Fruit fly (Drosophila melanogaster) whole organism, embryonic: ENCODE data around the gene GlyRS.
A peak's percentile ranks its signal among the peaks of the same experiment; 100 is the strongest.

Experiments used
- CG10462 ChIP-seq: fragments of 200-800 bp; sonication (Bioruptor generic); optimal IDR thresholded peaks from 2 replicates; lab custom pipeline; 2016; ENCODE audit warnings: missing biosample characterization, missing genetic modification characterization
- CG10959 ChIP-seq: fragments of 200-800 bp; sonication (Bioruptor generic); IDR thresholded peaks from 2 replicates; pipeline ENCODE4 v1.3.6; 2022; ENCODE audit warnings: missing biosample characterization, missing genetic modification characterization
- CG11695 ChIP-seq: fragments of 200-800 bp; sonication (Bioruptor generic); IDR thresholded peaks from 3 replicates; pipeline ENCODE4 v1.3.6; 2022; ENCODE audit warnings: missing biosample characterization, missing genetic modification characterization
- CG12071 ChIP-seq: fragments of 200-800 bp; sonication (Bioruptor generic); optimal IDR thresholded peaks from 3 replicates; lab custom pipeline; 2018; ENCODE audit warnings: missing biosample characterization, mild to moderate bottlenecking, missing genetic modification characterization
- CG12299 ChIP-seq: fragments of 200-800 bp; sonication (Bioruptor generic); optimal IDR thresholded peaks from 2 replicates; lab custom pipeline; 2018; ENCODE audit warnings: missing biosample characterization, mild to moderate bottlenecking, missing genetic modification characterization
- CG13296 ChIP-seq: fragments of 200-800 bp; sonication (Bioruptor generic); optimal IDR thresholded peaks from 3 replicates; lab custom pipeline; 2018; ENCODE audit warnings: missing biosample characterization, mild to moderate bottlenecking, missing genetic modification characterization
- CG14441 ChIP-seq: fragments of 200-800 bp; sonication (Bioruptor generic); IDR thresholded peaks from 2 replicates; pipeline ENCODE4 v1.3.6; 2022; ENCODE audit warnings: missing biosample characterization, missing genetic modification characterization
- CG15696 ChIP-seq: fragments of 200-800 bp; sonication (Bioruptor generic); optimal IDR thresholded peaks from 2 replicates; lab custom pipeline; 2019; ENCODE audit warnings: missing biosample characterization, mild to moderate bottlenecking, missing genetic modification characterization, moderate library complexity
- CG1602 ChIP-seq: fragments of 200-800 bp; sonication (Bioruptor generic); optimal IDR thresholded peaks from 3 replicates; lab custom pipeline; 2016; ENCODE audit warnings: missing biosample characterization, missing genetic modification characterization
- CG16779 ChIP-seq: fragments of 200-800 bp; sonication (Bioruptor generic); IDR thresholded peaks from 2 replicates; pipeline ENCODE4 v1.3.6; 2022; ENCODE audit warnings: missing biosample characterization, missing genetic modification characterization
- CG16815 ChIP-seq: fragments of 200-800 bp; sonication (Bioruptor generic); optimal IDR thresholded peaks from 3 replicates; lab custom pipeline; 2017; ENCODE audit warnings: missing biosample characterization, mild to moderate bottlenecking, missing genetic modification characterization
- CG17385 ChIP-seq: fragments of 200-800 bp; sonication (Bioruptor generic); optimal IDR thresholded peaks from 3 replicates; lab custom pipeline; 2018; ENCODE audit warnings: missing biosample characterization, mild to moderate bottlenecking, missing genetic modification characterization
- CG2116 ChIP-seq: fragments of 200-800 bp; sonication (Bioruptor generic); optimal IDR thresholded peaks from 3 replicates; lab custom pipeline; 2018; ENCODE audit warnings: missing biosample characterization, mild to moderate bottlenecking, missing genetic modification characterization
- CG3163 ChIP-seq: fragments of 200-800 bp; sonication (Bioruptor generic); optimal IDR thresholded peaks from 3 replicates; lab custom pipeline; 2016; ENCODE audit warnings: missing biosample characterization, missing genetic modification characterization
- CG3281 ChIP-seq: fragments of 200-800 bp; sonication (Bioruptor generic); optimal IDR thresholded peaks from 3 replicates; lab custom pipeline; 2017; ENCODE audit warnings: missing biosample characterization, mild to moderate bottlenecking, missing genetic modification characterization
- CG3995 ChIP-seq: fragments of 200-800 bp; sonication (Bioruptor generic); optimal IDR thresholded peaks from 3 replicates; lab custom pipeline; 2016; ENCODE audit warnings: missing biosample characterization, missing genetic modification characterization
- CG4730 ChIP-seq: fragments of 200-800 bp; sonication (Bioruptor generic); IDR thresholded peaks from 2 replicates; pipeline ENCODE4 v1.3.6; 2022; ENCODE audit warnings: missing biosample characterization, missing genetic modification characterization
- CG6272 ChIP-seq: fragments of 200-800 bp; sonication (Bioruptor generic); IDR thresholded peaks from 2 replicates; pipeline ENCODE4 v1.3.6; 2022; ENCODE audit warnings: missing biosample characterization, missing genetic modification characterization
- CG6791 ChIP-seq: fragments of 200-800 bp; sonication (Bioruptor generic); IDR thresholded peaks from 3 replicates; pipeline ENCODE4 v1.3.6; 2022; ENCODE audit warnings: missing biosample characterization, missing genetic modification characterization; ENCODE audit not compliant: partially characterized antibody
- CG7372 ChIP-seq: fragments of 200-800 bp; sonication (Bioruptor generic); IDR thresholded peaks from 2 replicates; pipeline ENCODE4 v1.3.6; 2022; ENCODE audit warnings: missing biosample characterization, missing genetic modification characterization
- CG7839 ChIP-seq: fragments of 200-800 bp; sonication (Bioruptor generic); optimal IDR thresholded peaks from 3 replicates; lab custom pipeline; 2018; ENCODE audit warnings: missing biosample characterization, mild to moderate bottlenecking, missing genetic modification characterization, moderate library complexity
- CG8290 ChIP-seq, 3 experiments: fragments of 200-800 bp; sonication (Bioruptor generic); optimal IDR thresholded peaks; 2 replicates each; lab custom pipeline; 2016 to 2019; ENCODE audit warnings: missing biosample characterization in 3 of 3, missing genetic modification characterization in 3 of 3, mild to moderate bottlenecking in 2 of 3, moderate library complexity in 1 of 3
- CG8359 ChIP-seq: fragments of 200-800 bp; sonication (Bioruptor generic); optimal IDR thresholded peaks from 2 replicates; lab custom pipeline; 2017; ENCODE audit warnings: missing biosample characterization, mild to moderate bottlenecking, missing genetic modification characterization, borderline replicate concordance
- CG9797 ChIP-seq: fragments of 200-800 bp; sonication (Bioruptor generic); optimal IDR thresholded peaks from 3 replicates; lab custom pipeline; 2018; ENCODE audit warnings: missing biosample characterization, mild to moderate bottlenecking, missing genetic modification characterization
- CG9932 ChIP-seq: fragments of 200-800 bp; sonication (Bioruptor generic); IDR thresholded peaks from 2 replicates; pipeline ENCODE4 v1.3.6; 2022; ENCODE audit warnings: missing biosample characterization, missing genetic modification characterization
- Dad ChIP-seq: fragments of 200-800 bp; sonication (Bioruptor generic); optimal IDR thresholded peaks from 3 replicates; lab custom pipeline; 2016; ENCODE audit warnings: missing biosample characterization, missing genetic modification characterization
- Nf-YA ChIP-seq: fragments of 200-800 bp; sonication (Bioruptor generic); IDR thresholded peaks from 2 replicates; pipeline ENCODE4 v1.3.6; 2022; ENCODE audit warnings: missing biosample characterization, missing genetic modification characterization
- NfI ChIP-seq: fragments of 200-800 bp; sonication (Bioruptor generic); optimal IDR thresholded peaks from 3 replicates; lab custom pipeline; 2018; ENCODE audit warnings: missing biosample characterization, mild to moderate bottlenecking, missing genetic modification characterization, moderate library complexity
- Ssrp ChIP-seq: fragments of 200-800 bp; sonication (Bioruptor generic); optimal IDR thresholded peaks from 2 replicates; lab custom pipeline; 2018; ENCODE audit warnings: missing biosample characterization, mild to moderate bottlenecking, missing genetic modification characterization, moderate library complexity
- TFAM ChIP-seq: fragments of 200-800 bp; sonication (Bioruptor generic); optimal IDR thresholded peaks from 2 replicates; lab custom pipeline; 2017; ENCODE audit warnings: missing biosample characterization, missing genetic modification characterization, inconsistent platforms
- al ChIP-seq: fragments of 200-800 bp; sonication (Bioruptor generic); IDR thresholded peaks from 2 replicates; pipeline ENCODE4 v1.3.6; 2022; ENCODE audit warnings: missing biosample characterization, missing genetic modification characterization
- chinmo ChIP-seq: fragments of 200-800 bp; sonication (Bioruptor generic); IDR thresholded peaks from 4 replicates; pipeline ENCODE4 v1.3.6; 2022; ENCODE audit warnings: missing biosample characterization, missing genetic modification characterization; ENCODE audit not compliant: partially characterized antibody
- crol ChIP-seq: fragments of 200-800 bp; sonication (Bioruptor generic); IDR thresholded peaks from 2 replicates; pipeline ENCODE4 v1.3.6; 2022; ENCODE audit warnings: missing biosample characterization, missing genetic modification characterization
- crp ChIP-seq, 2 experiments: fragments of 200-800 bp; sonication (Bioruptor generic); optimal IDR thresholded peaks; 2 replicates in 1 of 2; 3 replicates in 1 of 2; lab custom pipeline; 2017; ENCODE audit warnings: missing biosample characterization in 2 of 2, missing genetic modification characterization in 2 of 2, mild to moderate bottlenecking in 1 of 2, moderate library complexity in 1 of 2
- disco-r ChIP-seq: fragments of 200-800 bp; sonication (Bioruptor generic); optimal IDR thresholded peaks from 2 replicates; lab custom pipeline; 2016; ENCODE audit warnings: missing biosample characterization, missing genetic modification characterization
- dmrt11E ChIP-seq: fragments of 200-800 bp; sonication (Bioruptor generic); optimal IDR thresholded peaks from 3 replicates; lab custom pipeline; 2018; ENCODE audit warnings: missing biosample characterization, mild to moderate bottlenecking, missing genetic modification characterization, moderate library complexity
- gem ChIP-seq: fragments of 200-800 bp; sonication (Bioruptor generic); optimal IDR thresholded peaks from 2 replicates; lab custom pipeline; 2019; ENCODE audit warnings: missing biosample characterization, mild to moderate bottlenecking, missing genetic modification characterization, moderate library complexity
- grn ChIP-seq: fragments of 200-800 bp; sonication (Bioruptor generic); optimal IDR thresholded peaks from 3 replicates; lab custom pipeline; 2017; ENCODE audit warnings: missing biosample characterization, missing genetic modification characterization
- gsb-n ChIP-seq: fragments of 200-800 bp; sonication (Bioruptor generic); optimal IDR thresholded peaks from 3 replicates; lab custom pipeline; 2018; ENCODE audit warnings: missing biosample characterization, mild to moderate bottlenecking, missing genetic modification characterization
- ken ChIP-seq: fragments of 200-800 bp; sonication (Bioruptor generic); IDR thresholded peaks from 3 replicates; pipeline ENCODE4 v1.3.6; 2022; ENCODE audit warnings: missing biosample characterization, missing genetic modification characterization
- kni ChIP-seq: fragments of 200-800 bp; sonication (Bioruptor generic); optimal IDR thresholded peaks from 3 replicates; lab custom pipeline; 2017; ENCODE audit warnings: mild to moderate bottlenecking, missing biosample characterization, missing genetic modification reagents, missing genetic modification characterization
- phol ChIP-seq: fragments of 200-800 bp; sonication (Bioruptor generic); optimal IDR thresholded peaks from 3 replicates; lab custom pipeline; 2018; ENCODE audit warnings: missing biosample characterization, mild to moderate bottlenecking, missing genetic modification characterization, moderate library complexity
- pita ChIP-seq: fragments of 200-800 bp; sonication (Bioruptor generic); optimal IDR thresholded peaks from 2 replicates; lab custom pipeline; 2017; ENCODE audit warnings: missing biosample characterization, mild to moderate bottlenecking, missing genetic modification characterization
- sd ChIP-seq: fragments of 200-800 bp; sonication (Bioruptor generic); optimal IDR thresholded peaks from 3 replicates; lab custom pipeline; 2018; ENCODE audit warnings: missing biosample characterization, mild to moderate bottlenecking, missing genetic modification characterization, moderate library complexity
- sens ChIP-seq: fragments of 200-800 bp; sonication (Bioruptor generic); peaks from one replicate; lab custom pipeline; 2016; ENCODE audit warnings: missing biosample characterization, missing genetic modification characterization
- sug ChIP-seq: fragments of 200-800 bp; optimal IDR thresholded peaks from 2 replicates; lab custom pipeline; 2019; ENCODE audit warnings: missing biosample characterization, mild to moderate bottlenecking, missing genetic modification characterization, moderate library complexity
- tgo ChIP-seq: fragments of 200-800 bp; sonication (Bioruptor generic); IDR thresholded peaks from 3 replicates; pipeline ENCODE4 v1.3.6; 2022; ENCODE audit warnings: missing biosample characterization, missing genetic modification characterization
- trh ChIP-seq: fragments of 200-800 bp; sonication (Bioruptor generic); optimal IDR thresholded peaks from 2 replicates; lab custom pipeline; 2016; ENCODE audit warnings: missing biosample characterization, missing genetic modification characterization

GlyRS gene

DNA sequence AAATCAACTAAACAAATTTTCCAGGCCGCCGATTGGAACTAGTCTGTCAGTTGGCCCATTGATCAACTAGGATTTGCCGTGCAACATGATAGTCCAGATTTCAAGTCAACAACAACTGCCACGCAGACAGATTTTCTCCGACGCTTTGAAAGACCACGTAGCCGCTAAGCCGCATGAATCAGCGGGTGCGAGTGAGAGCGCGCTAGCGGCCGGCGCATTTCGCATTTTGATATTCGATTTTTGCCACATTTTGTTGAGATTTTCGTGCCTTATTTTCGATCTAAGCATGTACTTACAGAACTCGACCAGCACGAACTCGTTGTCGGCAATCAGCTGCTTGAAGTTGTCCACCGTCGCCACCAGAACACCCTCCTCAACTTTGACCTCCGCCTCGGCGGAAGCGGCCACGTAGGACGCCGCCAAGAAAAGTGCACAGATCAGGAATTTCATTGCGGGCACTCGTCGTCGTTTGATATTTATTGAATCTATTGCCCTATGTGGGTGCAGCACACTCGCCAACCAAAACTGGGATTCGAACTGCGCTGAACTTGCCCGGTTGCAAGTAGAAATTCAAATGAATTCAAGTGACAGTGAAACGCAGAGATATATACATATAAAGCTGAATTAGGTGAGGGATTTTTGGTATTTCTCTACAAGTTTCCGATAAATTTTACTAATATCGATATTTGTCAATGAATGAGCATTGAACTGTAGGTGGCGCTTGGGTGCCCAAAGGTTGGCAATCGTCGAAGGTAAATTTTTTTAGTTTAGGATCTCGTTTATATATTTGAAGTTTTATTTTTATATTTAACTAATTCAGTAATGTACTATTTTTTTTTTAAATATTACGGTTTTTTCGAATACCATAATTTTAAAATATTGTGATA lies 47.3 kb downstream of the GlyRS start, which contains the start of gene Pdi (continued):
- TF ChIP-seq trh (GFP tag; lab: Kevin White, UChicago) (peak; percentile 1), CG12299 (tag; lab: Kevin White, UChicago) (no peak), CG16779 (GFP tag; lab: Robert Waterston, UW) (no peak), CG7372 (GFP tag; lab: Robert Waterston, UW) (no peak), CG6791 (GFP tag; lab: Robert Waterston, UW) (peak; percentile 58; the same call in 1 of the 3 replicates), CG7839 (tag; lab: Kevin White, UChicago) (peak; percentile 29), sens (GFP tag; lab: Kevin White, UChicago) (peak; percentile 94), CG3995 (GFP tag; lab: Kevin White, UChicago) (peak; percentile 24), CG17385 (peak; percentile 31), CG15696 (tag; lab: Kevin White, UChicago) (peak; percentile 43), gem (tag; lab: Kevin White, UChicago) (peak; percentile 32), CG8359 (GFP tag; lab: Kevin White, UChicago) (no peak), crp (GFP tag; optimal IDR thresholded peaks at IDR 0.05; lab: Kevin White, UChicago) (peak in 1 of 2 experiments; percentile 18), sug (tag; lab: Kevin White, UChicago) (peak; percentile 50), tgo (GFP tag; lab: Robert Waterston, UW) (no peak), Nf-YA (GFP tag; lab: Robert Waterston, UW) (no peak), CG2116 (peak; percentile 62), Dad (peak; percentile 54), kni (GFP tag; lab: Kevin White, UChicago) (no peak), CG14441 (GFP tag; lab: Robert Waterston, UW) (no peak), CG9932 (GFP tag; lab: Robert Waterston, UW) (no peak), disco-r (GFP tag; lab: Kevin White, UChicago) (no peak), phol (peak; percentile 46), pita (no peak), Ssrp (tag; lab: Kevin White, UChicago) (no peak), TFAM (no peak), CG4730 (GFP tag; lab: Robert Waterston, UW) (no peak), grn (GFP tag; lab: Kevin White, UChicago) (no peak), al (GFP tag; lab: Robert Waterston, UW) (no peak), gsb-n (tag; lab: Kevin White, UChicago) (peak; percentile 32), CG10959 (GFP tag; lab: Robert Waterston, UW) (no peak), CG11695 (GFP tag; lab: Robert Waterston, UW) (no peak), CG1602 (GFP tag; lab: Kevin White, UChicago) (peak; percentile 0), sd (tag; lab: Kevin White, UChicago) (peak; percentile 72), CG16815 (GFP tag; lab: Kevin White, UChicago) (no peak), CG8290 (GFP tag; optimal IDR thresholded peaks at IDR 0.05; lab: Kevin White, UChicago) (no peak), CG8290 (tag; optimal IDR thresholded peaks at IDR 0.05; lab: Kevin White, UChicago) (peak; percentile 14 to 50), dmrt11E (tag; lab: Kevin White, UChicago) (peak; percentile 19), CG13296 (GFP tag; lab: Kevin White, UChicago) (peak; percentile 31), chinmo (peak; percentile 76; the same call in 2 of the 4 replicates), CG3281 (GFP tag; lab: Kevin White, UChicago) (no peak), CG10462 (GFP tag; lab: Kevin White, UChicago) (no peak), NfI (GFP tag; lab: Kevin White, UChicago) (peak; percentile 10), CG12071 (GFP tag; lab: Kevin White, UChicago) (no peak), ken (GFP tag; lab: Robert Waterston, UW) (no peak), CG3163 (GFP tag; lab: Kevin White, UChicago) (no peak), CG9797 (GFP tag; lab: Kevin White, UChicago) (peak; percentile 74), crol (GFP tag; lab: Robert Waterston, UW) (0 out of 2 replicates have a peak, but pooled peaks have one; percentile 5), CG6272 (GFP tag; lab: Robert Waterston, UW) (0 out of 2 replicates have a peak, but pooled peaks have one; percentile 41)
